Worm (Caenorhabditis elegans): ENCODE measurements around the gene set-21.

- no peak for TF ChIP-seq nhr-11 (tag; optimal IDR thresholded peaks at IDR 0.05)
- no peak for TF ChIP-seq zag-1 (tag; optimal IDR thresholded peaks at IDR 0.05)
- TF ChIP-seq nhr-28 (tag; optimal IDR thresholded peaks at IDR 0.05) = no peak
- TF ChIP-seq elt-1 (tag; optimal IDR thresholded peaks at IDR 0.05) = no peak
- TF ChIP-seq pqm-1 (tag; optimal IDR thresholded peaks at IDR 0.05) = no peak
- no peak for TF ChIP-seq mdl-1 (tag; optimal IDR thresholded peaks at IDR 0.05)
- TF ChIP-seq nhr-237 (tag; optimal IDR thresholded peaks at IDR 0.05) = no peak
- no peak for TF ChIP-seq elt-3 (tag; optimal IDR thresholded peaks at IDR 0.05)
- no peak for TF ChIP-seq nhr-12 (tag; optimal IDR thresholded peaks at IDR 0.05)
- no peak for TF ChIP-seq pha-4 (tag; optimal IDR thresholded peaks at IDR 0.05)
- TF ChIP-seq ceh-82 (tag; optimal IDR thresholded peaks at IDR 0.05) = no peak
These were observed 21.3 kb downstream of the set-21 start for ce11 chrIV:4411948-4412335.

All from whole organism, L3 larva.